Fruit fly (Drosophila melanogaster): ENCODE results near the gene mah.

dm6 chr3R:24908034-24908433 lies 39.4 kb upstream of the mah start:
- TF ChIP-seq CG8478 (optimal IDR thresholded peaks at IDR 0.05) = no peak
- no peak for TF ChIP-seq pan (optimal IDR thresholded peaks at IDR 0.05)
- no peak for TF ChIP-seq psq (optimal IDR thresholded peaks at IDR 0.05)
- TF ChIP-seq usp (GFP tag; optimal IDR thresholded peaks at IDR 0.05) = no peak
- TF ChIP-seq EcR (GFP tag; optimal IDR thresholded peaks at IDR 0.05) = no peak
